Worm (Caenorhabditis elegans) whole organism, mixed stage, embryonic: ENCODE results near the gene polg-1.

Experiments used
- bed-3 ChIP-seq: fragments of 200-800 bp; sonication (Bioruptor generic); optimal IDR thresholded peaks from 3 replicates; lab custom pipeline; 2018; ENCODE audit warnings: mild to moderate bottlenecking, missing genetic modification characterization, moderate library complexity, missing compliant biosample characterization
- blmp-1 ChIP-seq: fragments of 150-350 bp; optimal IDR thresholded peaks from 2 replicates; lab custom pipeline; 2014; ENCODE audit warnings: missing biosample characterization, missing genetic modification characterization
- ceh-39 ChIP-seq: fragments of 150-350 bp; optimal IDR thresholded peaks from 2 replicates; lab custom pipeline; 2014; ENCODE audit warnings: missing biosample characterization, missing genetic modification characterization
- ceh-43 ChIP-seq: fragments of 200-800 bp; sonication (Bioruptor generic); optimal IDR thresholded peaks from 2 replicates; lab custom pipeline; 2018; ENCODE audit warnings: mild to moderate bottlenecking, missing genetic modification characterization, moderate library complexity, missing compliant biosample characterization
- ces-1 ChIP-seq: fragments of 150-350 bp; optimal IDR thresholded peaks from 2 replicates; lab custom pipeline; 2014; ENCODE audit warnings: missing biosample characterization, missing genetic modification reagents, missing genetic modification characterization
- drap-1 ChIP-seq: fragments of 200-800 bp; sonication (Bioruptor generic); optimal IDR thresholded peaks from 3 replicates; lab custom pipeline; 2018; ENCODE audit warnings: mild to moderate bottlenecking, missing genetic modification characterization, missing compliant biosample characterization
- elt-1 ChIP-seq: sonication (generic microtip); optimal IDR thresholded peaks from 2 replicates; lab custom pipeline; 2017; ENCODE audit warnings: missing genetic modification characterization, mild to moderate bottlenecking, missing compliant biosample characterization, antibody characterized with exemption, moderate library complexity, borderline replicate concordance; ENCODE audit not compliant: insufficient read depth
- elt-3 ChIP-seq: fragments of 150-350 bp; optimal IDR thresholded peaks from 2 replicates; lab custom pipeline; 2014; ENCODE audit warnings: missing biosample characterization, missing genetic modification characterization
- flh-1 ChIP-seq: fragments of 200-800 bp; sonication (Bioruptor generic); optimal IDR thresholded peaks from 2 replicates; lab custom pipeline; 2018; ENCODE audit warnings: mild to moderate bottlenecking, missing genetic modification characterization, moderate library complexity, missing compliant biosample characterization
- ham-2 ChIP-seq: fragments of 200-800 bp; sonication (Bioruptor generic); optimal IDR thresholded peaks from 2 replicates; lab custom pipeline; 2018; ENCODE audit warnings: mild to moderate bottlenecking, missing genetic modification characterization, missing compliant biosample characterization
- mls-2 ChIP-seq: sonication (generic microtip); optimal IDR thresholded peaks from 2 replicates; lab custom pipeline; 2016; ENCODE audit warnings: mild to moderate bottlenecking, missing genetic modification characterization, moderate library complexity, missing compliant biosample characterization
- nhr-12 ChIP-seq: fragments of 150-350 bp; optimal IDR thresholded peaks from 2 replicates; lab custom pipeline; 2014; ENCODE audit warnings: missing biosample characterization, missing genetic modification characterization
- nhr-2 ChIP-seq: fragments of 150-350 bp; optimal IDR thresholded peaks from 2 replicates; lab custom pipeline; 2014; ENCODE audit warnings: missing biosample characterization, missing genetic modification characterization
- nhr-237 ChIP-seq: fragments of 150-350 bp; optimal IDR thresholded peaks from 2 replicates; lab custom pipeline; 2014; ENCODE audit warnings: missing biosample characterization, missing genetic modification characterization
- nhr-28 ChIP-seq: fragments of 150-350 bp; optimal IDR thresholded peaks from 2 replicates; lab custom pipeline; 2014; ENCODE audit warnings: missing biosample characterization, missing genetic modification characterization
- nhr-76 ChIP-seq: sonication (generic microtip); optimal IDR thresholded peaks from 2 replicates; lab custom pipeline; 2017; ENCODE audit warnings: missing biosample characterization, missing genetic modification characterization
- sem-2 ChIP-seq: fragments of 200-800 bp; sonication (Bioruptor generic); optimal IDR thresholded peaks from 2 replicates; lab custom pipeline; 2018; ENCODE audit warnings: mild to moderate bottlenecking, missing genetic modification characterization, missing compliant biosample characterization
- snpc-4 ChIP-seq: fragments of 150-350 bp; optimal IDR thresholded peaks from 2 replicates; lab custom pipeline; 2014; ENCODE audit warnings: missing biosample characterization, missing genetic modification characterization
- tbx-8 ChIP-seq: fragments of 200-800 bp; sonication (Bioruptor generic); optimal IDR thresholded peaks from 2 replicates; lab custom pipeline; 2018; ENCODE audit warnings: mild to moderate bottlenecking, missing genetic modification characterization, moderate library complexity, missing compliant biosample characterization
- zip-8 ChIP-seq: fragments of 150-350 bp; optimal IDR thresholded peaks from 2 replicates; lab custom pipeline; 2014; ENCODE audit warnings: missing biosample characterization, missing genetic modification characterization
- ztf-11 ChIP-seq: fragments of 150-350 bp; optimal IDR thresholded peaks from 2 replicates; lab custom pipeline; 2014; ENCODE audit warnings: missing biosample characterization, missing genetic modification characterization

polg-1 gene

ce11 chrII:12150227-12150626 lies 49.5 kb downstream of the polg-1 start:
- TF ChIP-seq ces-1 (GFP tag; lab: Kevin White, UChicago) (no peak), ceh-39 (tag; lab: Kevin White, UChicago) (no peak), zip-8 (tag; lab: Kevin White, UChicago) (peak; percentile 32), snpc-4 (tag; lab: Kevin White, UChicago) (no peak)
- TF ChIP-seq, all 35 proteins: peak for 1

DNA sequence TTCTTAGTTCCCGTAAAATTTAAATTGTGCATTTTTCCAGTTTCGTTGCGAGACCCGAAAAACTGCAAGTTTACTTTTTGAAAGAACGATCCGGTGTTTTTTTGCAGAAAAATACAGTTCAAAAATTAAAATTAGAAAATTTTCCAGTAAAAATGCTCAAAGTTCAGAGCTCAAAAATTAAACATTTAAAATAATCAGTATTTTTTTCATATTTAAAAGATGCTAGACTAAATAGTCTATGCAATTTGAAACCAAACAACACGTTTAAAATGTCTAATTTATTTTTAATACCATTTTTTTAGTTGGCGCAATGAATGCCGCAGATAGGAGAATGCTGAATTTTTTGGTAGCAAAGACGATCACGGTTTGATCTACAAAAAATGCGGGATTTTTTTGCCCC lies 52.4 kb downstream of the polg-1 start, which contains the start of gene Y57A10A.2:
TSS of gene Y57A10A.2 (plus strand) at position 301 of the 400 bp plus-strand sequence.
- TF ChIP-seq nhr-237 (no peak), ham-2 (no peak), snpc-4 (tag; lab: Kevin White, UChicago) (no peak), bed-3 (GFP tag; lab: Kevin White, UChicago) (no peak), nhr-28 (tag; lab: Kevin White, UChicago) (no peak), ztf-11 (no peak), drap-1 (GFP tag; lab: Kevin White, UChicago) (no peak)

DNA sequence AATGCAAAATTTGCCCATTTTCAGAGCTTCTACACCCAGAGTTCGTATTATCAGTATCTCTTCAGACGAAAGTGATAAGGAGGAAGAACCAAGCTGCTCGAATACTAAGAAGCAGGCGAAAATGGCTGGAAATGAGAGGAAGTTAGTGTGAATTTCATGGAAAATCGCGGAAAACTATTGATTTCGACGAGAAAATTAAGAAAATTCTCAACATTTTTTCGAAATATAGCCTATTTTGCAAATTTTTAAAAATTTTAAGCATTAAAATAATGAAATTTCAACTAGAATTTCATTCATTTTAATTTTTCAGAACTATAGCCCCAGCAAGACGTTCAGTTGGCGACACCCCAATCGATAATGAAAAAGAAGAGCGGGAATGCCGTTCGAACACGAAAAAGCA lies 56.2 kb downstream of the polg-1 start:
- no peak for TF ChIP-seq flh-1 (GFP tag; lab: Kevin White, UChicago)
- no peak for TF ChIP-seq nhr-12 (tag; lab: Kevin White, UChicago)
- no peak for TF ChIP-seq elt-3 (tag; lab: Kevin White, UChicago)
- TF ChIP-seq nhr-76 (tag; lab: Kevin White, UChicago): no peak
- no peak for TF ChIP-seq elt-1 (tag; lab: Kevin White, UChicago)
- no peak for TF ChIP-seq blmp-1 (tag; lab: Kevin White, UChicago)
- no peak for TF ChIP-seq ham-2
- TF ChIP-seq sem-2 (GFP tag; lab: Kevin White, UChicago): no peak
- TF ChIP-seq ztf-11: no peak
- no peak for TF ChIP-seq nhr-2 (tag; lab: Kevin White, UChicago)
- no peak for TF ChIP-seq nhr-237
- no peak for TF ChIP-seq mls-2 (tag; lab: Kevin White, UChicago)
- no peak for TF ChIP-seq nhr-28 (tag; lab: Kevin White, UChicago)
- TF ChIP-seq ceh-43: no peak
- TF ChIP-seq drap-1 (GFP tag; lab: Kevin White, UChicago): no peak
- TF ChIP-seq ceh-39 (tag; lab: Kevin White, UChicago): no peak
- TF ChIP-seq tbx-8 (GFP tag; lab: Kevin White, UChicago): no peak
